Worm (Caenorhabditis elegans): ENCODE results near the gene C25D7.15.

- TF ChIP-seq ama-1 (optimal IDR thresholded peaks at IDR 0.05) = no peak
- TF ChIP-seq ets-7 (tag; optimal IDR thresholded peaks at IDR 0.05) = no peak
- TF ChIP-seq tbx-11 (GFP tag; IDR thresholded peaks at IDR 0.05) = no peak
- no peak for TF ChIP-seq hnd-1 (tag; optimal IDR thresholded peaks at IDR 0.05)
- TF ChIP-seq hmbx-1 (tag; optimal IDR thresholded peaks at IDR 0.05) = no peak
- TF ChIP-seq scrt-1 (GFP tag; IDR thresholded peaks at IDR 0.05) = no peak
Observed at ce11 chrV:15065068-15065744, 5.6 kb downstream of the C25D7.15 start, which contains the start of gene C25D7.9.
